Worm (Caenorhabditis elegans): Measurements from ENCODE around the gene F56C3.3.

DNA sequence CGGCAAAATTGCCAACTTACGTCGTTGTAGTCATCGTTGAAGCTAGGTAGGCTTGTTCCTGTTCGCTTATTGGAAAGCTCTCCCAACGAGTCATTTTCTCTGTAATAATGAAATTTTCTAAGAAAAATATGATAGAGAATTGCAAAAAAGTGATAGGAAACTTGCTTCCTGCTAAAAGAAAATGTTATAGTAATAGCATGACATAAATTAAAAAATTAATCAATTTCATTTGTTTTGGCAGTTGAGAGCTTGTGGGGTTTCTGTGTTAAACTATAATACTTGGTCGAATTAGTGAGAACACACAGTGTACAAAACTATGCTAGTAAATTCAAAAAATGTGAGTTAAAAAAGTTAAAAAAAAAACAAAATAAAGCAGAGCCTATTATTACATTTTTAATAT is 28.3 kb downstream of the F56C3.3 start, which contains the start of gene F21E9.2:
- TF ChIP-seq dao-5 (tag; optimal IDR thresholded peaks at IDR 0.05) (no peak), W03F9.2 (tag; optimal IDR thresholded peaks at IDR 0.05) (no peak)
